Worm (Caenorhabditis elegans): ENCODE results near the gene clec-147.

Gene clec-147

ce11 chrII:14534000-14534399 is 3.6 kb downstream of the clec-147 start, which contains the start of gene C04H5.1:
C04H5.1 (plus strand) TSS chrII:14534300.
- TF ChIP-seq mls-2 (tag; optimal IDR thresholded peaks at IDR 0.05) (no peak), ceh-83 (GFP tag; optimal IDR thresholded peaks at IDR 0.05) (no peak), unc-62 (GFP tag; optimal IDR thresholded peaks at IDR 0.05) (no peak), nhr-12 (tag; optimal IDR thresholded peaks at IDR 0.05) (no peak), pha-4 (tag; optimal IDR thresholded peaks at IDR 0.05) (no peak), elt-1 (tag; optimal IDR thresholded peaks at IDR 0.05; ENCODE audit: borderline replicate concordance, insufficient read depth) (no peak), nhr-2 (tag; optimal IDR thresholded peaks at IDR 0.05) (no peak), lsy-2 (tag; optimal IDR thresholded peaks at IDR 0.05) (no peak), unc-39 (tag; optimal IDR thresholded peaks at IDR 0.05) (no peak), ceh-39 (tag; optimal IDR thresholded peaks at IDR 0.05) (no peak), nhr-76 (tag; optimal IDR thresholded peaks at IDR 0.05) (no peak)

ce11 chrII:14528233-14528802 is 9.3 kb downstream of the clec-147 start, which contains the start of the genes F57C2.5 and spat-1:
F57C2.5 (minus strand) TSS chrII:14528239.
spat-1 (plus strand) TSS chrII:14528752.
- TF ChIP-seq nhr-28 (tag; optimal IDR thresholded peaks at IDR 0.05) (no peak), ztf-11 (tag; optimal IDR thresholded peaks at IDR 0.05) (no peak), bed-3 (GFP tag; optimal IDR thresholded peaks at IDR 0.05) (peak; percentile 31), ceh-39 (tag; optimal IDR thresholded peaks at IDR 0.05) (no peak), pha-4 (tag; optimal IDR thresholded peaks at IDR 0.05) (no peak), ceh-43 (GFP tag; optimal IDR thresholded peaks at IDR 0.05) (peak; percentile 85), elt-1 (tag; optimal IDR thresholded peaks at IDR 0.05; ENCODE audit: borderline replicate concordance, insufficient read depth) (no peak), mls-2 (tag; optimal IDR thresholded peaks at IDR 0.05) (peak; percentile 32), sem-2 (GFP tag; optimal IDR thresholded peaks at IDR 0.05) (no peak), lin-13 (tag; optimal IDR thresholded peaks at IDR 0.05) (peak; percentile 54), M03D4.4 (tag; optimal IDR thresholded peaks at IDR 0.05) (peak; percentile 40), sptf-1 (tag; optimal IDR thresholded peaks at IDR 0.05) (peak; percentile 83), cnd-1 (tag; optimal IDR thresholded peaks at IDR 0.05) (no peak), unc-39 (tag; optimal IDR thresholded peaks at IDR 0.05) (no peak), ham-2 (GFP tag; optimal IDR thresholded peaks at IDR 0.05) (no peak), lsy-2 (tag; optimal IDR thresholded peaks at IDR 0.05) (peak; percentile 95), mab-5 (tag; optimal IDR thresholded peaks at IDR 0.05) (no peak), nhr-12 (tag; optimal IDR thresholded peaks at IDR 0.05) (no peak), elt-3 (tag; optimal IDR thresholded peaks at IDR 0.05) (no peak), unc-120 (tag; optimal IDR thresholded peaks at IDR 0.05; ENCODE audit: poor library complexity, severe bottlenecking) (peak; percentile 31), unc-62 (GFP tag; optimal IDR thresholded peaks at IDR 0.05) (no peak), nhr-2 (tag; optimal IDR thresholded peaks at IDR 0.05) (no peak), drap-1 (GFP tag; optimal IDR thresholded peaks at IDR 0.05) (peak; percentile 51), zip-8 (tag; optimal IDR thresholded peaks at IDR 0.05) (no peak), lin-32 (GFP tag; optimal IDR thresholded peaks at IDR 0.05) (peak; percentile 49), ces-1 (GFP tag; optimal IDR thresholded peaks at IDR 0.05) (peak; percentile 87), hlh-1 (tag; optimal IDR thresholded peaks at IDR 0.05) (no peak), mep-1 (tag; optimal IDR thresholded peaks at IDR 0.05) (peak; percentile 20), flh-1 (GFP tag; optimal IDR thresholded peaks at IDR 0.05) (no peak), ceh-83 (GFP tag; optimal IDR thresholded peaks at IDR 0.05) (no peak), snpc-4 (tag; optimal IDR thresholded peaks at IDR 0.05) (no peak), blmp-1 (tag; optimal IDR thresholded peaks at IDR 0.05) (no peak), nhr-237 (tag; optimal IDR thresholded peaks at IDR 0.05) (peak; percentile 61), nhr-76 (tag; optimal IDR thresholded peaks at IDR 0.05) (no peak), tbx-8 (GFP tag; optimal IDR thresholded peaks at IDR 0.05) (no peak)

ce11 chrII:14527104-14527503 is 10.5 kb downstream of the clec-147 start:
- TF ChIP-seq tbx-8 (GFP tag; optimal IDR thresholded peaks at IDR 0.05) (no peak), zip-8 (tag; optimal IDR thresholded peaks at IDR 0.05) (no peak), unc-120 (tag; optimal IDR thresholded peaks at IDR 0.05; ENCODE audit: poor library complexity, severe bottlenecking) (no peak), ztf-11 (tag; optimal IDR thresholded peaks at IDR 0.05) (no peak), mls-2 (tag; optimal IDR thresholded peaks at IDR 0.05) (no peak), lin-32 (GFP tag; optimal IDR thresholded peaks at IDR 0.05) (no peak), ceh-39 (tag; optimal IDR thresholded peaks at IDR 0.05) (no peak), snpc-4 (tag; optimal IDR thresholded peaks at IDR 0.05) (no peak), ces-1 (GFP tag; optimal IDR thresholded peaks at IDR 0.05) (no peak)

Measured in whole organism, mixed stage, embryonic.